Worm (Caenorhabditis elegans) whole organism, early embryonic: ENCODE data around the gene T03D8.6.
A peak's percentile ranks its signal among the peaks of the same experiment; 100 is the strongest.

ENCODE experiments used
- B0310.2 ChIP-seq: sonication (generic microtip); optimal IDR thresholded peaks from 2 replicates; lab custom pipeline; 2016; ENCODE audit warnings: mild to moderate bottlenecking, missing genetic modification characterization, missing compliant biosample characterization
- F13C5.2 ChIP-seq: sonication (generic microtip); optimal IDR thresholded peaks from 2 replicates; lab custom pipeline; 2017; ENCODE audit warnings: mild to moderate bottlenecking, missing genetic modification characterization, inconsistent platforms, missing compliant biosample characterization
- aly-1 ChIP-seq: sonication (generic microtip); optimal IDR thresholded peaks from 2 replicates; lab custom pipeline; 2016; ENCODE audit warnings: missing genetic modification characterization, missing compliant biosample characterization
- ama-1 ChIP-seq: fragments of 150-350 bp; optimal IDR thresholded peaks from 2 replicates; lab custom pipeline; 2014
- ceh-13 ChIP-seq: fragments of 200-800 bp; sonication (Bioruptor generic); optimal IDR thresholded peaks from 2 replicates; lab custom pipeline; 2018; ENCODE audit warnings: mild to moderate bottlenecking, missing genetic modification characterization, missing compliant biosample characterization
- ceh-36 ChIP-seq: sonication (generic microtip); optimal IDR thresholded peaks from 2 replicates; lab custom pipeline; 2016; ENCODE audit warnings: missing genetic modification characterization, inconsistent platforms, missing compliant biosample characterization
- ets-7 ChIP-seq: sonication (generic microtip); optimal IDR thresholded peaks from 2 replicates; lab custom pipeline; 2016; ENCODE audit warnings: missing genotype, missing genetic modification characterization, missing compliant biosample characterization
- flt-1 ChIP-seq: fragments of 200-800 bp; sonication (Bioruptor generic); IDR thresholded peaks from 2 replicates; pipeline ENCODE4 v1.3.6; 2022; ENCODE audit warnings: missing genetic modification characterization, missing compliant biosample characterization
- hmbx-1 ChIP-seq: sonication (generic microtip); optimal IDR thresholded peaks from 2 replicates; lab custom pipeline; 2016; ENCODE audit warnings: mild to moderate bottlenecking, missing genetic modification characterization, missing compliant biosample characterization
- hmg-4 ChIP-seq: fragments of 200-800 bp; sonication (Bioruptor generic); optimal IDR thresholded peaks from 2 replicates; lab custom pipeline; 2018; ENCODE audit warnings: mild to moderate bottlenecking, missing genetic modification characterization, missing compliant biosample characterization
- hnd-1 ChIP-seq: sonication (generic microtip); optimal IDR thresholded peaks from 2 replicates; lab custom pipeline; 2016; ENCODE audit warnings: missing genetic modification characterization, missing compliant biosample characterization
- pes-1 ChIP-seq: fragments of 200-800 bp; sonication (Bioruptor generic); IDR thresholded peaks from 2 replicates; pipeline ENCODE4 v1.3.6; 2022; ENCODE audit warnings: missing genetic modification reagents, missing genetic modification characterization, missing compliant biosample characterization
- scrt-1 ChIP-seq: fragments of 200-800 bp; sonication (Bioruptor generic); IDR thresholded peaks from 2 replicates; pipeline ENCODE4 v1.3.6; 2022; ENCODE audit warnings: missing genetic modification characterization, missing compliant biosample characterization
- sea-1 ChIP-seq: fragments of 200-800 bp; sonication (Bioruptor generic); conservative IDR thresholded peaks from 2 replicates; pipeline ENCODE4 v1.3.6; 2022; ENCODE audit warnings: missing genetic modification characterization, missing compliant biosample characterization
- tbx-11 ChIP-seq: fragments of 200-800 bp; sonication (Bioruptor generic); IDR thresholded peaks from 2 replicates; pipeline ENCODE4 v1.3.6; 2022; ENCODE audit warnings: missing genetic modification characterization, missing compliant biosample characterization
- tbx-37 ChIP-seq: fragments of 200-800 bp; sonication (Bioruptor generic); conservative IDR thresholded peaks from 2 replicates; pipeline ENCODE4 v1.3.6; 2022; ENCODE audit warnings: missing genetic modification reagents, missing genetic modification characterization, missing compliant biosample characterization
- tra-4 ChIP-seq: sonication (generic microtip); optimal IDR thresholded peaks from 2 replicates; lab custom pipeline; 2017; ENCODE audit warnings: missing genetic modification characterization, missing compliant biosample characterization

T03D8.6 gene

DNA sequence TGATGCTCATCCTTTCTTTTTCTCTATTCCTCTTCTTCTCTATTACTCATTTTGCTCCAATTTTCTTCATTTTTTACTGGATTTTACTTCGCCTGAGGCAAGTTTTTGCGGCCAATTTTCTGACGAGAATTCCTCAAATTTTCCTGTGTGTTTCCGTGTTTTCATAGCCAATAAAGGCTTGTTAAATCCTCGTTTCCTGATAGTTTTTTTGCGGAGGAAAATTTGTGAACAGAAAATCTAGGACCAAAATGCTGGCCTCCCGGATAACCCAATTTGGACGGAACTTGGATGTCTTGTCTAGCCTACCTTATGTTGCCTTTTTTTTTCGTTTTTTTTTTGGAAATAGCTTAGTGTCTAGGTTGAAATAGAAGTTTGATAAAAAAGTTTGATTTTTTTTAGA, 6.5 kb downstream of the T03D8.6 start:
- no peak for TF ChIP-seq ama-1 (lab: Kevin White, UChicago)
- no peak for TF ChIP-seq pes-1 (GFP tag; lab: Robert Waterston, UW)
- no peak for TF ChIP-seq hmg-4 (GFP tag; lab: Kevin White, UChicago)
- no peak for TF ChIP-seq tbx-37 (GFP tag; lab: Robert Waterston, UW)
- no peak for TF ChIP-seq tra-4 (tag; lab: Kevin White, UChicago)
- no peak for TF ChIP-seq scrt-1 (GFP tag; lab: Robert Waterston, UW)
- no peak for TF ChIP-seq F13C5.2 (tag; lab: Kevin White, UChicago)
- no peak for TF ChIP-seq ceh-36 (tag; lab: Kevin White, UChicago)
- TF ChIP-seq ets-7 (tag; lab: Kevin White, UChicago), result no peak
- TF ChIP-seq hmbx-1 (tag; lab: Kevin White, UChicago), result no peak

ce11 chrV:20807038-20807437, 13.1 kb downstream of the T03D8.6 start, which contains the start of gene Y44A6D.6:
Gene Y44A6D.6, plus strand, starts transcription at chrV:20807338.
- no peak for TF ChIP-seq tbx-37 (GFP tag; lab: Robert Waterston, UW)
- TF ChIP-seq ceh-13 (GFP tag; lab: Kevin White, UChicago), result no peak
- TF ChIP-seq tbx-11 (GFP tag; lab: Robert Waterston, UW), result no peak
- no peak for TF ChIP-seq aly-1 (tag; lab: Kevin White, UChicago)
- no peak for TF ChIP-seq tra-4 (tag; lab: Kevin White, UChicago)
- no peak for TF ChIP-seq hmg-4 (GFP tag; lab: Kevin White, UChicago)
- TF ChIP-seq ceh-36 (tag; lab: Kevin White, UChicago), result no peak
- no peak for TF ChIP-seq scrt-1 (GFP tag; lab: Robert Waterston, UW)
- TF ChIP-seq sea-1 (GFP tag; lab: Robert Waterston, UW), result no peak
- TF ChIP-seq hmbx-1 (tag; lab: Kevin White, UChicago), result no peak
- TF ChIP-seq B0310.2, result no peak
- TF ChIP-seq ets-7 (tag; lab: Kevin White, UChicago), result no peak

DNA sequence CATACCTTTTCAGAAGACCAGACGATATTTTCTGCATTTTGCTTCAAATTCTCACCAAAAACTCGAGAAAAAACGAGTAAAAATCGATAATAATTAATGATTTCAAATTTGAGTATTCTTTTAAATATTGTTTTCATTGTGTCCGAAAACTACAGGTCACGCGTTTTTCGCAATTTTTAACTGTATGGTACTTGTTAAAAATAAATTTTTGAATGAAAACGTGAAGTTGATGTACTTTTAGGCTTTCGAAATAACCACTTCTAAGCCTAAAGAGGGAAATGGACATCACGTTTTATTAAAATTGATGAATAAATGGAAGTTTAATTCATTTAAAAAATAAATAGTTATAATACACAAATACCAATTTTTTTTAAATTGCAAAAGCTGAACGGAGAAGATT, 17.2 kb downstream of the T03D8.6 start, which contains the start of gene Y44A6D.5:
Gene Y44A6D.5, minus strand, starts transcription at position 101 of the 400 bp plus-strand sequence.
- TF ChIP-seq hmg-4 (GFP tag; lab: Kevin White, UChicago) (no peak), aly-1 (tag; lab: Kevin White, UChicago) (no peak), tra-4 (tag; lab: Kevin White, UChicago) (no peak), pes-1 (GFP tag; lab: Robert Waterston, UW) (no peak), ets-7 (tag; lab: Kevin White, UChicago) (no peak), tbx-37 (GFP tag; lab: Robert Waterston, UW) (no peak), ceh-36 (tag; lab: Kevin White, UChicago) (no peak), ama-1 (lab: Kevin White, UChicago) (no peak), flt-1 (no peak), F13C5.2 (tag; lab: Kevin White, UChicago) (no peak), tbx-11 (GFP tag; lab: Robert Waterston, UW) (no peak), hmbx-1 (tag; lab: Kevin White, UChicago) (no peak), B0310.2 (no peak)

ce11 chrV:20797918-20798317, 22.2 kb downstream of the T03D8.6 start, which contains the start of gene sdf-9:
Gene sdf-9, plus strand, starts transcription at chrV:20798218.
- TF ChIP-seq flt-1 (no peak), B0310.2 (no peak), ceh-36 (tag; lab: Kevin White, UChicago) (no peak), aly-1 (tag; lab: Kevin White, UChicago) (no peak), scrt-1 (GFP tag; lab: Robert Waterston, UW) (no peak), F13C5.2 (tag; lab: Kevin White, UChicago) (no peak), hnd-1 (tag; lab: Kevin White, UChicago) (no peak), tra-4 (tag; lab: Kevin White, UChicago) (no peak), hmbx-1 (tag; lab: Kevin White, UChicago) (no peak), tbx-11 (GFP tag; lab: Robert Waterston, UW) (no peak), ama-1 (lab: Kevin White, UChicago) (no peak), hmg-4 (GFP tag; lab: Kevin White, UChicago) (no peak)

ce11 chrV:20793761-20794160, 26.4 kb downstream of the T03D8.6 start:
- TF ChIP-seq aly-1 (tag; lab: Kevin White, UChicago), result no peak
- TF ChIP-seq pes-1 (GFP tag; lab: Robert Waterston, UW), result peak; percentile 41; the same call in 1 of the 2 replicates
- no peak for TF ChIP-seq hmbx-1 (tag; lab: Kevin White, UChicago)

- no peak for TF ChIP-seq F13C5.2 (tag; lab: Kevin White, UChicago)
- TF ChIP-seq tbx-37 (GFP tag; lab: Robert Waterston, UW), result no peak
- TF ChIP-seq B0310.2, result no peak
- no peak for TF ChIP-seq aly-1 (tag; lab: Kevin White, UChicago)
- TF ChIP-seq tbx-11 (GFP tag; lab: Robert Waterston, UW), result no peak
- no peak for TF ChIP-seq tra-4 (tag; lab: Kevin White, UChicago)
- no peak for TF ChIP-seq ceh-36 (tag; lab: Kevin White, UChicago)
- TF ChIP-seq pes-1 (GFP tag; lab: Robert Waterston, UW), result no peak
- TF ChIP-seq ceh-13 (GFP tag; lab: Kevin White, UChicago), result no peak
- no peak for TF ChIP-seq ets-7 (tag; lab: Kevin White, UChicago)
- TF ChIP-seq sea-1 (GFP tag; lab: Robert Waterston, UW), result no peak
- no peak for TF ChIP-seq ama-1 (lab: Kevin White, UChicago)
- TF ChIP-seq flt-1, result no peak
- TF ChIP-seq hnd-1 (tag; lab: Kevin White, UChicago), result no peak
- TF ChIP-seq hmbx-1 (tag; lab: Kevin White, UChicago), result no peak
- no peak for TF ChIP-seq scrt-1 (GFP tag; lab: Robert Waterston, UW)
- no peak for TF ChIP-seq hmg-4 (GFP tag; lab: Kevin White, UChicago)
Measured at ce11 chrV:20792371-20792890, 27.7 kb downstream of the T03D8.6 start, which contains the start of gene Y44A6D.3. Gene Y44A6D.3, minus strand, starts transcription at chrV:20792421.

DNA sequence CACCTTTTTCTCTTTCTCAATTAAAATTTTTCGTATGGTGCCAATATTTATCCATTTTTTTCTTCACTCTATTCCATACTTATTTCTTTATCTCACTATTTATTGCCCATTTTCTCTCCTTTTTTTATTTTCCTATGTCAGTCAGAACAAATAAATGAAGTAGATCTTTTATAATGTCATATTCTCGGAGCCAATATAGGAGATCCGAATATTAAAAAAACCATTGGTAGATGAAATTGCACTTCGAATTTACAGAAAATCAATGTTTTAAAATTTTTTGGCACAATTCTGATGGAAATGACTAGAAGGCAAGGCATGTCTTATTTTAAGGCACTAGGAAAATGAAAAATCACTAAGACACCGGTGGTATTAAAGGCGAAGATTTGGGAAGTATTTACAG, 29.5 kb downstream of the T03D8.6 start:
- no peak for TF ChIP-seq B0310.2
- TF ChIP-seq flt-1, result no peak
- TF ChIP-seq ama-1 (lab: Kevin White, UChicago), result no peak
- TF ChIP-seq ceh-36 (tag; lab: Kevin White, UChicago), result no peak
- TF ChIP-seq hmbx-1 (tag; lab: Kevin White, UChicago), result no peak
- no peak for TF ChIP-seq tra-4 (tag; lab: Kevin White, UChicago)
- no peak for TF ChIP-seq tbx-37 (GFP tag; lab: Robert Waterston, UW)
- TF ChIP-seq aly-1 (tag; lab: Kevin White, UChicago), result no peak
